Fruit fly (Drosophila melanogaster): Measurements from ENCODE around the gene pim.

DNA sequence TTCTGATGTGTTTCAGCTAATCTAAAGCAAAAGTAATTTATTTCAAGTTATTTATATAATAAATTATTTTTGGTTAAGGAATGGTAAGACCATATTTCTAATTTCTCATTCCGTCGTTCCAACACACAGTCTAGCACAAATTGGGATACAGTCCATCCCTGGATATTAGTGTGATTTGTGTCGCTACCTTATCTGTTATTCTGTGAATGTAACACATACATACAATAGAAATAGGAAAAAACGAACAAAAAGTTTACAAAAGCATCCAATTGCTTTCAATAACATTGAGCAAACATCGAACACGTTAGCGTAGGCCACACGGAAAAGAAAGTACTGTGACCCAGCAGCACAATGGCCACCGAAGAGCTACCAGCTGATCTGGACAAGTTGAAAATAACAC, 3.7 kb downstream of the pim start, which contains the start of gene CG5056:
- no peak for TF ChIP-seq ey (GFP tag; optimal IDR thresholded peaks at IDR 0.05)
- TF ChIP-seq fru (GFP tag; optimal IDR thresholded peaks at IDR 0.05): no peak
- TF ChIP-seq Abd-B (GFP tag; optimal IDR thresholded peaks at IDR 0.05): no peak
- TF ChIP-seq psq (GFP tag; optimal IDR thresholded peaks at IDR 0.05): no peak
- TF ChIP-seq lola (GFP tag; optimal IDR thresholded peaks at IDR 0.05): no peak
- no peak for TF ChIP-seq HLH106 (tag; optimal IDR thresholded peaks at IDR 0.05)
- TF ChIP-seq woc (GFP tag; optimal IDR thresholded peaks at IDR 0.05): peak; percentile 64
- TF ChIP-seq N (GFP tag; optimal IDR thresholded peaks at IDR 0.05): no peak
- no peak for TF ChIP-seq usp (GFP tag; optimal IDR thresholded peaks at IDR 0.05)

Data from whole organism, wandering third instar larva.